Worm (Caenorhabditis elegans) whole organism, late embryonic: ENCODE data around the gene C35B1.9.
A peak's percentile ranks its signal among the peaks of the same experiment; 100 is the strongest.

ENCODE experiments used
- F13H6.1 ChIP-seq: sonication (generic microtip); optimal IDR thresholded peaks from 2 replicates; lab custom pipeline; 2016; ENCODE audit warnings: missing genetic modification characterization, missing compliant biosample characterization
- K02D7.2 ChIP-seq: sonication (generic microtip); optimal IDR thresholded peaks from 2 replicates; lab custom pipeline; 2017; ENCODE audit warnings: mild to moderate bottlenecking, missing genetic modification characterization, missing compliant biosample characterization
- K09A11.1 ChIP-seq: sonication (generic microtip); optimal IDR thresholded peaks from 2 replicates; lab custom pipeline; 2017; ENCODE audit warnings: antibody characterized with exemption, mild to moderate bottlenecking, missing genetic modification characterization, missing compliant biosample characterization; ENCODE audit not compliant: insufficient read depth
- ahr-1 ChIP-seq: sonication (generic microtip); optimal IDR thresholded peaks from 2 replicates; lab custom pipeline; 2016; ENCODE audit warnings: missing genetic modification characterization, missing compliant biosample characterization
- ceh-14 ChIP-seq: sonication (generic microtip); optimal IDR thresholded peaks from 2 replicates; lab custom pipeline; 2016; ENCODE audit warnings: missing genotype, missing genetic modification characterization, missing compliant biosample characterization
- ceh-18 ChIP-seq: sonication (generic microtip); optimal IDR thresholded peaks from 2 replicates; lab custom pipeline; 2016; ENCODE audit warnings: missing genetic modification characterization, missing compliant biosample characterization
- ceh-19 ChIP-seq: fragments of 200-800 bp; sonication (Bioruptor generic); optimal IDR thresholded peaks from 2 replicates; lab custom pipeline; 2018; ENCODE audit warnings: mild to moderate bottlenecking, missing genetic modification characterization, missing compliant biosample characterization
- ceh-22 ChIP-seq: sonication (generic microtip); optimal IDR thresholded peaks from 2 replicates; lab custom pipeline; 2017; ENCODE audit warnings: missing biosample characterization, missing genetic modification characterization
- ceh-30 ChIP-seq: fragments of 150-350 bp; optimal IDR thresholded peaks from 2 replicates; lab custom pipeline; 2014; ENCODE audit warnings: missing biosample characterization, missing genetic modification characterization
- ceh-31 ChIP-seq: sonication (generic microtip); optimal IDR thresholded peaks from 2 replicates; lab custom pipeline; 2016; ENCODE audit warnings: missing genetic modification characterization, missing compliant biosample characterization
- ceh-34 ChIP-seq: sonication (generic microtip); optimal IDR thresholded peaks from 2 replicates; lab custom pipeline; 2016; ENCODE audit warnings: mild to moderate bottlenecking, missing genetic modification characterization, missing compliant biosample characterization
- ceh-45 ChIP-seq: fragments of 200-800 bp; sonication (Bioruptor generic); IDR thresholded peaks from 2 replicates; pipeline ENCODE4 v1.3.6; 2022; ENCODE audit warnings: missing genetic modification reagents, missing genetic modification characterization, missing compliant biosample characterization
- ceh-48 ChIP-seq: sonication (generic microtip); optimal IDR thresholded peaks from 2 replicates; lab custom pipeline; 2016; ENCODE audit warnings: missing genetic modification characterization, inconsistent platforms, missing compliant biosample characterization
- ceh-9 ChIP-seq: sonication (generic microtip); optimal IDR thresholded peaks from 2 replicates; lab custom pipeline; 2016; ENCODE audit warnings: mild to moderate bottlenecking, missing genetic modification characterization, inconsistent platforms, missing compliant biosample characterization
- che-1 ChIP-seq: sonication (generic microtip); optimal IDR thresholded peaks from 2 replicates; lab custom pipeline; 2016; ENCODE audit warnings: mild to moderate bottlenecking, missing genetic modification characterization, missing compliant biosample characterization
- dmd-4 ChIP-seq: sonication (generic microtip); optimal IDR thresholded peaks from 2 replicates; lab custom pipeline; 2016; ENCODE audit warnings: borderline replicate concordance, missing genetic modification characterization, missing compliant biosample characterization
- dve-1 ChIP-seq: sonication (generic microtip); optimal IDR thresholded peaks from 2 replicates; lab custom pipeline; 2017; ENCODE audit warnings: antibody characterized with exemption, mild to moderate bottlenecking, missing genetic modification characterization, missing compliant biosample characterization
- elt-4 ChIP-seq: sonication (generic microtip); optimal IDR thresholded peaks from 2 replicates; lab custom pipeline; 2016; ENCODE audit warnings: missing genetic modification characterization, missing compliant biosample characterization
- fax-1 ChIP-seq: sonication (generic microtip); optimal IDR thresholded peaks from 2 replicates; lab custom pipeline; 2016; ENCODE audit warnings: missing genotype, missing genetic modification characterization, missing compliant biosample characterization
- fkh-10 ChIP-seq: fragments of 150-350 bp; optimal IDR thresholded peaks from 2 replicates; lab custom pipeline; 2014; ENCODE audit warnings: missing biosample characterization, missing genetic modification reagents, missing genetic modification characterization
- fkh-6 ChIP-seq: sonication (generic microtip); optimal IDR thresholded peaks from 2 replicates; lab custom pipeline; 2016; ENCODE audit warnings: missing genetic modification characterization, missing compliant biosample characterization
- gmeb-2 ChIP-seq: sonication (generic microtip); optimal IDR thresholded peaks from 2 replicates; lab custom pipeline; 2016; ENCODE audit warnings: missing genetic modification characterization, inconsistent platforms, missing compliant biosample characterization
- hlh-15 ChIP-seq: sonication (generic microtip); optimal IDR thresholded peaks from 2 replicates; lab custom pipeline; 2016; ENCODE audit warnings: missing genetic modification characterization, missing compliant biosample characterization
- hlh-30 ChIP-seq: sonication (generic microtip); optimal IDR thresholded peaks from 2 replicates; lab custom pipeline; 2017; ENCODE audit warnings: antibody characterized with exemption, missing genetic modification characterization, missing compliant biosample characterization; ENCODE audit not compliant: insufficient read depth
- hlh-6 ChIP-seq: sonication (generic microtip); optimal IDR thresholded peaks from 2 replicates; lab custom pipeline; 2016; ENCODE audit warnings: missing genotype, missing genetic modification characterization, missing compliant biosample characterization
- madf-2 ChIP-seq: sonication (generic microtip); optimal IDR thresholded peaks from 2 replicates; lab custom pipeline; 2017; ENCODE audit warnings: missing genetic modification characterization, missing compliant biosample characterization
- mec-3 ChIP-seq: sonication (generic microtip); optimal IDR thresholded peaks from 2 replicates; lab custom pipeline; 2016; ENCODE audit warnings: borderline replicate concordance, missing genetic modification characterization, missing compliant biosample characterization
- nfya-1 ChIP-seq: sonication (generic microtip); optimal IDR thresholded peaks from 2 replicates; lab custom pipeline; 2017; ENCODE audit warnings: missing genetic modification characterization, mild to moderate bottlenecking, missing compliant biosample characterization, antibody characterized with exemption, moderate library complexity
- nhr-11 ChIP-seq: fragments of 150-350 bp; optimal IDR thresholded peaks from 2 replicates; lab custom pipeline; 2014; ENCODE audit warnings: missing biosample characterization, missing genetic modification characterization
- nhr-232 ChIP-seq: sonication (generic microtip); optimal IDR thresholded peaks from 2 replicates; lab custom pipeline; 2016; ENCODE audit warnings: missing genetic modification characterization, missing compliant biosample characterization
- npax-4 ChIP-seq: sonication (generic microtip); optimal IDR thresholded peaks from 2 replicates; lab custom pipeline; 2016; ENCODE audit warnings: missing genetic modification characterization, missing compliant biosample characterization
- odd-2 ChIP-seq: sonication (generic microtip); optimal IDR thresholded peaks from 2 replicates; lab custom pipeline; 2017; ENCODE audit warnings: antibody characterized with exemption, mild to moderate bottlenecking, missing genetic modification characterization, missing compliant biosample characterization
- pag-3 ChIP-seq: sonication (generic microtip); optimal IDR thresholded peaks from 2 replicates; lab custom pipeline; 2016; ENCODE audit warnings: missing compliant biosample characterization, missing genetic modification characterization, borderline replicate concordance
- pat-9 ChIP-seq: fragments of 200-800 bp; sonication (Bioruptor generic); optimal IDR thresholded peaks from 2 replicates; lab custom pipeline; 2018; ENCODE audit warnings: mild to moderate bottlenecking, missing genetic modification characterization, moderate library complexity, missing compliant biosample characterization
- pha-2 ChIP-seq: sonication (generic microtip); optimal IDR thresholded peaks from 2 replicates; lab custom pipeline; 2017; ENCODE audit warnings: mild to moderate bottlenecking, missing genetic modification characterization, missing compliant biosample characterization
- pha-4 ChIP-seq: fragments of 150-350 bp; optimal IDR thresholded peaks from 2 replicates; lab custom pipeline; 2018; ENCODE audit warnings: missing biosample characterization, missing genetic modification reagents, missing genetic modification characterization
- pros-1 ChIP-seq: fragments of 150-350 bp; optimal IDR thresholded peaks from 2 replicates; lab custom pipeline; 2014; ENCODE audit warnings: missing biosample characterization, missing genetic modification reagents, missing genetic modification characterization
- sdc-2 ChIP-seq: sonication (generic microtip); optimal IDR thresholded peaks from 2 replicates; lab custom pipeline; 2016; ENCODE audit warnings: missing genotype, missing genetic modification characterization, missing compliant biosample characterization
- sox-2 ChIP-seq: fragments of 200-800 bp; sonication (Bioruptor generic); IDR thresholded peaks from 2 replicates; pipeline ENCODE4 v1.3.6; 2022; ENCODE audit warnings: missing genetic modification reagents, missing genetic modification characterization, missing compliant biosample characterization
- syd-9 ChIP-seq: sonication (generic microtip); optimal IDR thresholded peaks from 2 replicates; lab custom pipeline; 2016; ENCODE audit warnings: mild to moderate bottlenecking, missing genetic modification characterization, moderate library complexity, missing compliant biosample characterization
- tbx-2 ChIP-seq: sonication (generic microtip); optimal IDR thresholded peaks from 2 replicates; lab custom pipeline; 2016; ENCODE audit warnings: missing genetic modification characterization, missing compliant biosample characterization
- unc-3 ChIP-seq, 2 experiments: fragments of 200-800 bp in 1 of 2; sonication (Bioruptor generic) in 1 of 2; sonication (generic microtip) in 1 of 2; conservative IDR thresholded peaks in 1 of 2; optimal IDR thresholded peaks in 1 of 2; 2 replicates each; pipeline versions ENCODE4 v1.3.6 to Lab custom; 2016 to 2022; ENCODE audit warnings: missing compliant biosample characterization in 2 of 2, missing genetic modification characterization in 2 of 2, missing genetic modification reagents in 1 of 2
- unc-42 ChIP-seq: sonication (generic microtip); optimal IDR thresholded peaks from 2 replicates; lab custom pipeline; 2016; ENCODE audit warnings: missing genotype, missing genetic modification characterization, missing compliant biosample characterization
- unc-55 ChIP-seq: sonication (generic microtip); optimal IDR thresholded peaks from 2 replicates; lab custom pipeline; 2017; ENCODE audit warnings: missing biosample characterization, missing genetic modification reagents, missing genetic modification characterization
- unc-86 ChIP-seq: sonication (generic microtip); optimal IDR thresholded peaks from 2 replicates; lab custom pipeline; 2016; ENCODE audit warnings: missing genetic modification characterization, missing compliant biosample characterization
- ztf-16 ChIP-seq: sonication (generic microtip); optimal IDR thresholded peaks from 2 replicates; lab custom pipeline; 2017; ENCODE audit warnings: missing genetic modification characterization, missing compliant biosample characterization

C35B1.9 gene

ce11 chrIV:4052274-4052673 is 28.5 kb downstream of the C35B1.9 start:
- TF ChIP-seq ceh-9 (tag; lab: Kevin White, UChicago), result no peak
- TF ChIP-seq unc-3 (GFP tag; conservative IDR thresholded peaks at IDR 0.05; lab: Robert Waterston, UW), result no peak
- TF ChIP-seq unc-3 (tag; optimal IDR thresholded peaks at IDR 0.05; lab: Kevin White, UChicago), result no peak
- peak; percentile 75 for TF ChIP-seq unc-42

- TF ChIP-seq ceh-30 (tag; lab: Kevin White, UChicago) (no peak), unc-55 (GFP tag; lab: Kevin White, UChicago) (no peak), elt-4 (tag; lab: Kevin White, UChicago) (no peak), syd-9 (tag; lab: Kevin White, UChicago) (no peak), nhr-232 (tag; lab: Kevin White, UChicago) (no peak), pag-3 (tag; lab: Kevin White, UChicago) (no peak), unc-86 (tag; lab: Kevin White, UChicago) (no peak), ceh-18 (no peak), madf-2 (tag; lab: Kevin White, UChicago) (no peak), ceh-22 (no peak), hlh-6 (tag; lab: Kevin White, UChicago) (no peak)
These were observed 29.2 kb downstream of the C35B1.9 start, which contains the start of gene wrt-5 for ce11 chrIV:4051539-4051938. Gene wrt-5, minus strand, starts transcription at chrIV:4051639.

- TF ChIP-seq fkh-10, result no peak
- no peak for TF ChIP-seq nhr-11 (tag; lab: Kevin White, UChicago)
- peak; percentile 53 for TF ChIP-seq pha-2 (tag; lab: Kevin White, UChicago)
- no peak for TF ChIP-seq ceh-9 (tag; lab: Kevin White, UChicago)
- TF ChIP-seq unc-3 (GFP tag; conservative IDR thresholded peaks at IDR 0.05; lab: Robert Waterston, UW), result no peak
- no peak for TF ChIP-seq unc-3 (tag; optimal IDR thresholded peaks at IDR 0.05; lab: Kevin White, UChicago)
- no peak for TF ChIP-seq pha-4
- TF ChIP-seq K09A11.1, result peak; percentile 31
- no peak for TF ChIP-seq syd-9 (tag; lab: Kevin White, UChicago)
- TF ChIP-seq fax-1 (tag; lab: Kevin White, UChicago), result no peak
- TF ChIP-seq hlh-15, result no peak
- TF ChIP-seq ceh-48 (tag; lab: Kevin White, UChicago), result no peak
- no peak for TF ChIP-seq K02D7.2 (tag; lab: Kevin White, UChicago)
- peak; percentile 50 for TF ChIP-seq ceh-14 (tag; lab: Kevin White, UChicago)
- peak; percentile 12 for TF ChIP-seq che-1 (tag; lab: Kevin White, UChicago)
- TF ChIP-seq ceh-19, result no peak
- TF ChIP-seq nfya-1 (tag; lab: Kevin White, UChicago), result peak; percentile 62
- TF ChIP-seq elt-4 (tag; lab: Kevin White, UChicago), result no peak
- peak; percentile 62 for TF ChIP-seq tbx-2
- TF ChIP-seq unc-42, result peak; percentile 65
- no peak for TF ChIP-seq ceh-45
- no peak for TF ChIP-seq sox-2 (GFP tag; lab: Robert Waterston, UW)
- TF ChIP-seq ztf-16, result no peak
- peak; percentile 69 for TF ChIP-seq ceh-31 (tag; lab: Kevin White, UChicago)
- TF ChIP-seq unc-86 (tag; lab: Kevin White, UChicago), result peak; percentile 49
- TF ChIP-seq ceh-34 (tag; lab: Kevin White, UChicago), result peak; percentile 53
- TF ChIP-seq F13H6.1, result no peak
- no peak for TF ChIP-seq mec-3 (tag; lab: Kevin White, UChicago)
- no peak for TF ChIP-seq gmeb-2 (tag; lab: Kevin White, UChicago)
- TF ChIP-seq dmd-4 (tag; lab: Kevin White, UChicago), result no peak
- no peak for TF ChIP-seq sdc-2 (tag; lab: Kevin White, UChicago)
- TF ChIP-seq pat-9 (tag; lab: Kevin White, UChicago), result no peak
- peak; percentile 40 for TF ChIP-seq pros-1
- no peak for TF ChIP-seq hlh-30 (tag; lab: Kevin White, UChicago)
- TF ChIP-seq npax-4 (tag; lab: Kevin White, UChicago), result no peak
- no peak for TF ChIP-seq pag-3 (tag; lab: Kevin White, UChicago)
- peak; percentile 28 for TF ChIP-seq dve-1 (tag; lab: Kevin White, UChicago)
- TF ChIP-seq fkh-6, result no peak
- TF ChIP-seq ahr-1, result no peak
- TF ChIP-seq odd-2, result no peak
- TF ChIP-seq unc-55 (GFP tag; lab: Kevin White, UChicago), result peak; percentile 34
These were observed 31.2 kb downstream of the C35B1.9 start, which contains the start of gene pcn-1 for ce11 chrIV:4049398-4049998. Gene pcn-1, minus strand, starts transcription at chrIV:4049448.
